Worm (Caenorhabditis elegans) whole organism, L4/young adult: Measurements from ENCODE around the gene ifd-2.

Source experiments
- W03F9.2 ChIP-seq: fragments of 150-350 bp; optimal IDR thresholded peaks from 2 replicates; lab custom pipeline; 2014; ENCODE audit warnings: missing biosample characterization, missing genetic modification characterization
- dao-5 ChIP-seq: sonication (generic microtip); optimal IDR thresholded peaks from 2 replicates; lab custom pipeline; 2016; ENCODE audit warnings: missing genotype, missing genetic modification characterization, moderate library complexity, missing compliant biosample characterization
- him-1 ChIP-seq: sonication (generic microtip); optimal IDR thresholded peaks from 2 replicates; lab custom pipeline; 2016; ENCODE audit warnings: missing genotype, missing genetic modification reagents, missing genetic modification characterization, missing compliant biosample characterization

DNA sequence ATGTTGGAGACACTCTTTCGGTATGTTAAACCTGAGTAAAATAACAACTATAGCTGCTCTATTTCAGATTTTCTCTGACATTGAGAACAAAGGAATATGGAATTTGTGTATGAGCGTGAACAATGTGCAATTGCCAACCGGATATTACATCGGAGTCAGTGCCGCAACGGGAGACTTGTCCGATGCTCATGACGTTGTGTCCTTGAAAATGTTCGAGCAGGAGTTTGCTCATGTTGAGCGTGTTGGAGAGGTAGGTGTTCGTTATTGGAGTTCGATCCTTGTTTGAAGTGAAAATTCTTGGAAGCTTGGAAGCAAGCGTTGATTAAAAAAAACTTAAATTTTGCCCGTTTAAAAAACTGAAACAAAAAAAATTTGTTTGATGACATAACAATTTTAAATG lies 46.2 kb downstream of the ifd-2 start:
- TF ChIP-seq W03F9.2, result no peak
- no peak for TF ChIP-seq him-1 (tag; lab: Kevin White, UChicago)
- TF ChIP-seq dao-5 (tag; lab: Kevin White, UChicago), result no peak
